Fruit fly (Drosophila melanogaster) whole organism, embryonic: ENCODE data around the gene Obp99c.

Experiments used
- ATbp ChIP-seq: fragments of 200-800 bp; sonication (Bioruptor generic); optimal IDR thresholded peaks from 2 replicates; lab custom pipeline; 2017; ENCODE audit warnings: missing biosample characterization, mild to moderate bottlenecking, missing genetic modification characterization, missing genetic modification reagents
- Bteb2 ChIP-seq: fragments of 200-800 bp; sonication (Bioruptor generic); optimal IDR thresholded peaks from 2 replicates; lab custom pipeline; 2016; ENCODE audit warnings: missing biosample characterization, missing genetic modification characterization
- CG10147 ChIP-seq: fragments of 200-800 bp; sonication (Bioruptor generic); optimal IDR thresholded peaks from 2 replicates; lab custom pipeline; 2019; ENCODE audit warnings: missing biosample characterization, mild to moderate bottlenecking, missing genetic modification characterization, moderate library complexity
- CG10209 ChIP-seq: fragments of 200-800 bp; sonication (Bioruptor generic); optimal IDR thresholded peaks from 3 replicates; lab custom pipeline; 2017; ENCODE audit warnings: missing biosample characterization, mild to moderate bottlenecking, missing genetic modification characterization, missing genetic modification reagents
- CG10267 ChIP-seq: fragments of 200-800 bp; sonication (Bioruptor generic); optimal IDR thresholded peaks from 2 replicates; lab custom pipeline; 2018; ENCODE audit warnings: missing biosample characterization, mild to moderate bottlenecking, missing genetic modification characterization, moderate library complexity
- CG10366 ChIP-seq: fragments of 200-800 bp; sonication (Bioruptor generic); IDR thresholded peaks from 2 replicates; pipeline ENCODE4 v1.3.6; 2022; ENCODE audit warnings: missing biosample characterization, missing genetic modification characterization
- CG10654 ChIP-seq: fragments of 200-800 bp; sonication (Bioruptor generic); optimal IDR thresholded peaks from 2 replicates; lab custom pipeline; 2016; ENCODE audit warnings: missing biosample characterization, missing genetic modification characterization
- CG10959 ChIP-seq: fragments of 200-800 bp; sonication (Bioruptor generic); IDR thresholded peaks from 2 replicates; pipeline ENCODE4 v1.3.6; 2022; ENCODE audit warnings: missing biosample characterization, missing genetic modification characterization
- CG11504 ChIP-seq: fragments of 200-800 bp; sonication (Bioruptor generic); optimal IDR thresholded peaks from 3 replicates; lab custom pipeline; 2019; ENCODE audit warnings: missing biosample characterization, mild to moderate bottlenecking, missing genetic modification characterization, moderate library complexity
- CG11723 ChIP-seq: fragments of 200-800 bp; sonication (Bioruptor generic); optimal IDR thresholded peaks from 2 replicates; lab custom pipeline; 2017; ENCODE audit warnings: missing biosample characterization, mild to moderate bottlenecking, missing genetic modification characterization
- CG12391 ChIP-seq: fragments of 200-800 bp; sonication (Bioruptor generic); optimal IDR thresholded peaks from 3 replicates; lab custom pipeline; 2018; ENCODE audit warnings: missing biosample characterization, mild to moderate bottlenecking, missing genetic modification characterization, moderate library complexity
- CG12769 ChIP-seq: fragments of 200-800 bp; sonication (Bioruptor generic); optimal IDR thresholded peaks from 2 replicates; lab custom pipeline; 2019; ENCODE audit warnings: missing biosample characterization, mild to moderate bottlenecking, missing genetic modification characterization, moderate library complexity
- CG14710 ChIP-seq: fragments of 200-800 bp; sonication (Bioruptor generic); optimal IDR thresholded peaks from 3 replicates; lab custom pipeline; 2019; ENCODE audit warnings: missing biosample characterization, mild to moderate bottlenecking, missing genetic modification characterization, moderate library complexity
- CG17359 ChIP-seq: fragments of 200-800 bp; sonication (Bioruptor generic); optimal IDR thresholded peaks from 3 replicates; lab custom pipeline; 2018; ENCODE audit warnings: missing biosample characterization, mild to moderate bottlenecking, missing genetic modification characterization, moderate library complexity
- CG17568 ChIP-seq: fragments of 200-800 bp; sonication (Bioruptor generic); optimal IDR thresholded peaks from 2 replicates; lab custom pipeline; 2018; ENCODE audit warnings: missing biosample characterization, mild to moderate bottlenecking, missing genetic modification characterization, moderate library complexity
- CG17829 ChIP-seq: fragments of 200-800 bp; optimal IDR thresholded peaks from 2 replicates; lab custom pipeline; 2019; ENCODE audit warnings: missing biosample characterization, mild to moderate bottlenecking, missing genetic modification characterization, moderate library complexity
- CG18476 ChIP-seq: fragments of 200-800 bp; sonication (Bioruptor generic); optimal IDR thresholded peaks from 2 replicates; lab custom pipeline; 2016; ENCODE audit warnings: missing biosample characterization, mild to moderate bottlenecking, missing genetic modification characterization
- CG2129 ChIP-seq: fragments of 200-800 bp; sonication (Bioruptor generic); IDR thresholded peaks from 2 replicates; pipeline ENCODE4 v1.3.6; 2022; ENCODE audit warnings: missing biosample characterization, missing genetic modification characterization; ENCODE audit not compliant: partially characterized antibody
- CG30403 ChIP-seq: fragments of 200-800 bp; sonication (Bioruptor generic); optimal IDR thresholded peaks from 3 replicates; lab custom pipeline; 2016; ENCODE audit warnings: missing biosample characterization, missing genetic modification characterization
- CG3407 ChIP-seq: fragments of 200-800 bp; sonication (Bioruptor generic); optimal IDR thresholded peaks from 2 replicates; lab custom pipeline; 2018; ENCODE audit warnings: missing biosample characterization, mild to moderate bottlenecking, missing genetic modification characterization
- CG34422 ChIP-seq: fragments of 200-800 bp; sonication (Bioruptor generic); IDR thresholded peaks from 3 replicates; pipeline ENCODE4 v1.3.6; 2022; ENCODE audit warnings: missing biosample characterization, missing genetic modification characterization
- CG5180 ChIP-seq: fragments of 200-800 bp; sonication (Bioruptor generic); optimal IDR thresholded peaks from 3 replicates; lab custom pipeline; 2017; ENCODE audit warnings: missing biosample characterization, missing genetic modification characterization, mild to moderate bottlenecking, moderate library complexity, missing genetic modification reagents
- CG7928 ChIP-seq: fragments of 200-800 bp; sonication (Bioruptor generic); optimal IDR thresholded peaks from 2 replicates; lab custom pipeline; 2017; ENCODE audit warnings: missing biosample characterization, mild to moderate bottlenecking, missing genetic modification characterization
- Camta ChIP-seq: fragments of 200-800 bp; sonication (Bioruptor generic); optimal IDR thresholded peaks from 2 replicates; lab custom pipeline; 2016; ENCODE audit warnings: missing biosample characterization, missing genetic modification characterization
- CrebB ChIP-seq: fragments of 200-800 bp; sonication (Bioruptor generic); optimal IDR thresholded peaks from 3 replicates; lab custom pipeline; 2018; ENCODE audit warnings: missing biosample characterization, mild to moderate bottlenecking, missing genetic modification characterization
- Dek ChIP-seq: fragments of 200-800 bp; sonication (Bioruptor generic); optimal IDR thresholded peaks from 3 replicates; lab custom pipeline; 2019; ENCODE audit warnings: missing biosample characterization, mild to moderate bottlenecking, missing genetic modification characterization, moderate library complexity
- Doc2 ChIP-seq: fragments of 200-800 bp; sonication (Bioruptor generic); IDR thresholded peaks from 2 replicates; pipeline ENCODE4 v1.3.6; 2022; ENCODE audit warnings: missing biosample characterization, missing genetic modification characterization
- Doc3 ChIP-seq: fragments of 200-800 bp; sonication (Bioruptor generic); IDR thresholded peaks from 3 replicates; pipeline ENCODE4 v1.3.6; 2022; ENCODE audit warnings: missing biosample characterization, missing genetic modification characterization; ENCODE audit not compliant: partially characterized antibody
- Drgx ChIP-seq: fragments of 200-800 bp; sonication (Bioruptor generic); IDR thresholded peaks from 2 replicates; pipeline ENCODE4 v1.3.6; 2022; ENCODE audit warnings: missing biosample characterization, missing genetic modification characterization
- Hr3 ChIP-seq: fragments of 200-800 bp; sonication (Bioruptor generic); optimal IDR thresholded peaks from 3 replicates; lab custom pipeline; 2016; ENCODE audit warnings: missing biosample characterization, missing genetic modification characterization
- Hr39 ChIP-seq: fragments of >200 bp; optimal IDR thresholded peaks from 2 replicates; lab custom pipeline; 2017
- Hr51 ChIP-seq, 2 experiments: fragments of 200-800 bp; sonication (Bioruptor generic); optimal IDR thresholded peaks; 2 replicates in 1 of 2; 3 replicates in 1 of 2; lab custom pipeline; 2016 to 2018; ENCODE audit warnings: missing biosample characterization in 2 of 2, missing genetic modification characterization in 2 of 2, mild to moderate bottlenecking in 1 of 2, moderate library complexity in 1 of 2
- Med ChIP-seq: fragments of 200-800 bp; sonication (Bioruptor generic); peaks from one replicate; lab custom pipeline; 2016; ENCODE audit warnings: missing biosample characterization, missing genetic modification characterization, mild to moderate bottlenecking, inconsistent platforms, moderate library complexity
- Nf-YA ChIP-seq: fragments of 200-800 bp; sonication (Bioruptor generic); IDR thresholded peaks from 2 replicates; pipeline ENCODE4 v1.3.6; 2022; ENCODE audit warnings: missing biosample characterization, missing genetic modification characterization
- PHDP ChIP-seq: fragments of 200-800 bp; sonication (Bioruptor generic); optimal IDR thresholded peaks from 3 replicates; lab custom pipeline; 2018; ENCODE audit warnings: missing biosample characterization, mild to moderate bottlenecking, missing genetic modification characterization, moderate library complexity
- Sox102F ChIP-seq: fragments of 200-800 bp; sonication (Bioruptor generic); optimal IDR thresholded peaks from 2 replicates; lab custom pipeline; 2018; ENCODE audit warnings: missing biosample characterization, mild to moderate bottlenecking, missing genetic modification characterization, moderate library complexity
- Sry-β ChIP-seq: fragments of 200-800 bp; sonication (Bioruptor generic); optimal IDR thresholded peaks from 2 replicates; lab custom pipeline; 2018; ENCODE audit warnings: missing biosample characterization, mild to moderate bottlenecking, missing genetic modification characterization, moderate library complexity
- dmrt11E ChIP-seq: fragments of 200-800 bp; sonication (Bioruptor generic); optimal IDR thresholded peaks from 3 replicates; lab custom pipeline; 2018; ENCODE audit warnings: missing biosample characterization, mild to moderate bottlenecking, missing genetic modification characterization, moderate library complexity
- dpn ChIP-seq, 2 experiments: fragments of 200-800 bp; sonication (Bioruptor generic); optimal IDR thresholded peaks; 3 replicates each; lab custom pipeline; 2016; ENCODE audit warnings: missing biosample characterization in 2 of 2, missing genetic modification characterization in 2 of 2
- fd102C ChIP-seq: fragments of 200-800 bp; sonication (Bioruptor generic); optimal IDR thresholded peaks from 2 replicates; lab custom pipeline; 2018; ENCODE audit warnings: missing biosample characterization, mild to moderate bottlenecking, missing genetic modification characterization, moderate library complexity
- gcm2 ChIP-seq: fragments of 200-800 bp; sonication (Bioruptor generic); optimal IDR thresholded peaks from 2 replicates; lab custom pipeline; 2016; ENCODE audit warnings: missing biosample characterization, missing genetic modification characterization
- her ChIP-seq: fragments of 200-800 bp; sonication (Bioruptor generic); optimal IDR thresholded peaks from 2 replicates; lab custom pipeline; 2016; ENCODE audit warnings: missing biosample characterization, missing genetic modification characterization
- jumu ChIP-seq: fragments of 200-800 bp; sonication (Bioruptor generic); optimal IDR thresholded peaks from 3 replicates; lab custom pipeline; 2016; ENCODE audit warnings: missing biosample characterization, missing genetic modification characterization
- sens ChIP-seq: fragments of 200-800 bp; sonication (Bioruptor generic); peaks from one replicate; lab custom pipeline; 2016; ENCODE audit warnings: missing biosample characterization, missing genetic modification characterization
- sisA ChIP-seq: fragments of 200-800 bp; sonication (Bioruptor generic); IDR thresholded peaks from 2 replicates; pipeline ENCODE4 v1.3.6; 2022; ENCODE audit warnings: missing biosample characterization, missing genetic modification characterization
- slp2 ChIP-seq: fragments of 200-800 bp; sonication (Bioruptor generic); optimal IDR thresholded peaks from 2 replicates; lab custom pipeline; 2016; ENCODE audit warnings: missing biosample characterization, missing genetic modification characterization
- tgo ChIP-seq: fragments of 200-800 bp; sonication (Bioruptor generic); IDR thresholded peaks from 3 replicates; pipeline ENCODE4 v1.3.6; 2022; ENCODE audit warnings: missing biosample characterization, missing genetic modification characterization
- tna ChIP-seq: fragments of 200-800 bp; sonication (Bioruptor generic); IDR thresholded peaks from 2 replicates; pipeline ENCODE4 v1.3.6; 2022; ENCODE audit warnings: missing biosample characterization, missing genetic modification characterization; ENCODE audit not compliant: partially characterized antibody
- trem ChIP-seq: fragments of 200-800 bp; optimal IDR thresholded peaks from 3 replicates; lab custom pipeline; 2019; ENCODE audit warnings: missing biosample characterization, mild to moderate bottlenecking, missing genetic modification characterization, moderate library complexity
- ttk ChIP-seq: fragments of 200-800 bp; sonication (Bioruptor generic); IDR thresholded peaks from 2 replicates; pipeline ENCODE4 v2.1.2; 2022; ENCODE audit warnings: missing biosample characterization, missing genetic modification characterization
- wdn ChIP-seq: fragments of 200-800 bp; sonication (Bioruptor generic); IDR thresholded peaks from 2 replicates; pipeline ENCODE4 v1.3.6; 2022; ENCODE audit warnings: missing biosample characterization, missing genetic modification characterization

Obp99c gene

DNA sequence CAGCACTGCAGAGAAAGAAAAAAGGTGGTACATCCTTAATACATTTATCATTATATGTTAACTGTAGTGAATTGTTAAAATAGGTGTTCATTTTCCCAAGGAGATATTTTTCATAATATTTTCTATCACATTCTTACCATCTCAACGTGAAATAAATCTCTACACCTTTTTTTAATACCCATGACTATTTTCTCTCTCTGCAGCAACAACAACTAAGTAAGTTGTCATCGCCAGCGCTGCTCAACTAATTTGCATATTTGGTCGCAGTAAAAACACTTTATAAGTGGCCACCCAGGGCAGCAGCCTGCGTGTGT, 1.4 kb upstream of the Obp99c start (continued):
- TF ChIP-seq tna (GFP tag; lab: Robert Waterston, UW) (no peak), slp2 (GFP tag; lab: Kevin White, UChicago) (peak; percentile 11), Dek (tag; lab: Kevin White, UChicago) (peak; percentile 14), Sry-β (GFP tag; lab: Kevin White, UChicago) (no peak), ttk (GFP tag; lab: Robert Waterston, UW) (no peak), CG17829 (tag; lab: Kevin White, UChicago) (peak; percentile 41), CG12391 (tag; lab: Kevin White, UChicago) (peak; percentile 61), jumu (GFP tag; lab: Kevin White, UChicago) (no peak), CG2129 (GFP tag; lab: Robert Waterston, UW) (no peak), tgo (GFP tag; lab: Robert Waterston, UW) (peak; percentile 19; the same call in 1 of the 3 replicates), CG34422 (no peak), CG12769 (tag; lab: Kevin White, UChicago) (no peak), Camta (GFP tag; lab: Kevin White, UChicago) (no peak), CG18476 (peak; percentile 2), Hr51 (GFP tag; optimal IDR thresholded peaks at IDR 0.05; lab: Kevin White, UChicago) (peak in 1 of 2 experiments; percentile 55), CG3407 (GFP tag; lab: Kevin White, UChicago) (no peak), dpn (GFP tag; optimal IDR thresholded peaks at IDR 0.05; lab: Kevin White, UChicago) (peak in 1 of 2 experiments; percentile 21), wdn (GFP tag; lab: Robert Waterston, UW) (no peak), Med (GFP tag; lab: Kevin White, UChicago) (peak; percentile 78), gcm2 (GFP tag; lab: Kevin White, UChicago) (no peak), CG17359 (tag; lab: Kevin White, UChicago) (peak; percentile 61), CG10959 (GFP tag; lab: Robert Waterston, UW) (0 out of 2 replicates have a peak, but pooled peaks have one; percentile 16), CG5180 (GFP tag; lab: Kevin White, UChicago) (no peak), her (GFP tag; lab: Kevin White, UChicago) (no peak), Hr3 (GFP tag; lab: Kevin White, UChicago) (peak; percentile 34), Doc3 (no peak), fd102C (GFP tag; lab: Kevin White, UChicago) (no peak), CG14710 (tag; lab: Kevin White, UChicago) (peak; percentile 47), CG10654 (peak; percentile 4), CG10366 (GFP tag; lab: Robert Waterston, UW) (peak; percentile 22; the same call in 1 of the 2 replicates), Bteb2 (no peak), CrebB (tag; lab: Kevin White, UChicago) (no peak), CG11723 (peak; percentile 0), Sox102F (peak; percentile 69), CG30403 (GFP tag; lab: Kevin White, UChicago) (peak; percentile 50), sisA (peak; percentile 54), CG10209 (GFP tag; lab: Kevin White, UChicago) (peak; percentile 52), sens (GFP tag; lab: Kevin White, UChicago) (peak; percentile 95), dmrt11E (tag; lab: Kevin White, UChicago) (peak; percentile 61), trem (tag; lab: Kevin White, UChicago) (peak; percentile 39), CG7928 (no peak), PHDP (peak; percentile 64), Doc2 (GFP tag; lab: Robert Waterston, UW) (no peak), CG10267 (tag; lab: Kevin White, UChicago) (peak; percentile 30), Drgx (GFP tag; lab: Robert Waterston, UW) (0 out of 2 replicates have a peak, but pooled peaks have one; percentile 29), CG10147 (GFP tag; lab: Kevin White, UChicago) (no peak), ATbp (GFP tag; lab: Kevin White, UChicago) (peak; percentile 33), Hr39 (no peak), Nf-YA (GFP tag; lab: Robert Waterston, UW) (no peak), CG17568 (GFP tag; lab: Kevin White, UChicago) (peak; percentile 8), CG11504 (peak; percentile 71)
